Worm (Caenorhabditis elegans): ENCODE results near the gene nep-4.
"Not testable (repeated sequence)": the region's sequence is repeated elsewhere in the genome, so short reads cannot be mapped to it uniquely, and the experiment has no call there.

Gene nep-4

ce11 chrX:6874723-6875122 lies 11.5 kb upstream of the nep-4 start, which contains the start of gene F41C6.4:
Gene F41C6.4, minus strand, starts transcription at chrX:6874823.
- no peak for TF ChIP-seq syd-9 (tag; optimal IDR thresholded peaks at IDR 0.05)
- TF ChIP-seq K09A11.1 (tag; optimal IDR thresholded peaks at IDR 0.05; ENCODE audit: insufficient read depth): no peak
- no peak for TF ChIP-seq rnt-1 (tag; optimal IDR thresholded peaks at IDR 0.05)
- no peak for TF ChIP-seq ceh-24 (tag; optimal IDR thresholded peaks at IDR 0.05)
- TF ChIP-seq ceh-22 (tag; optimal IDR thresholded peaks at IDR 0.05): no peak
- no peak for TF ChIP-seq ceh-6 (GFP tag; optimal IDR thresholded peaks at IDR 0.05)
- no peak for TF ChIP-seq unc-3 (GFP tag; conservative IDR thresholded peaks at IDR 0.05)
- no peak for TF ChIP-seq unc-3 (tag; optimal IDR thresholded peaks at IDR 0.05)
- TF ChIP-seq hlh-15 (tag; optimal IDR thresholded peaks at IDR 0.05): no peak
- TF ChIP-seq tbx-7 (tag; optimal IDR thresholded peaks at IDR 0.05): no peak
- TF ChIP-seq nhr-11 (tag; optimal IDR thresholded peaks at IDR 0.05): no peak
- TF ChIP-seq che-1 (tag; optimal IDR thresholded peaks at IDR 0.05): no peak
- TF ChIP-seq eyg-1 (tag; optimal IDR thresholded peaks at IDR 0.05): no peak
- no peak for TF ChIP-seq unc-86 (tag; optimal IDR thresholded peaks at IDR 0.05)
- TF ChIP-seq Y22D7AL.16 (tag; optimal IDR thresholded peaks at IDR 0.05): no peak

DNA sequence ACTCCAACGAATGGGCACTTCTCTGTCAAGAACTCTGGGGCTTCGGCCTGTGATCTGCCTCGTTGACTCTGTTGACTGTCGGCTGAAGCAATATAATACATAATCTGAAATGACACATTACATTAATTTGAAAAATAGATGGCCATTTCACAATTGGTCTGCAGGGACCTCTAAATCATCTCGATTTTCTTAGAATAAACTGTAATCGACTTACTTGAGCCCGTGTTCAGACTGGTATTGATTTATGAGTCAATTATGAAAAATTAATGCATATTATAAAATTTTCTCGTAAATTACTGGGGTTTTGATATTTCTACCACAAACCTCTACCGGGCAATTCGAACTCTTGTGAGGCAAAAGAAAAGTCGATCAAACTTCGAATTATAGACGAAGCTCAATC lies 5.4 kb upstream of the nep-4 start, which contains the start of gene C53B7.6:
C53B7.6 (minus strand) TSS at position 101 of the 400 bp plus-strand sequence.
- not testable (repeated sequence) for TF ChIP-seq rnt-1 (tag; optimal IDR thresholded peaks at IDR 0.05); dmd-4 (tag; optimal IDR thresholded peaks at IDR 0.05; ENCODE audit: borderline replicate concordance); hlh-30 (tag; optimal IDR thresholded peaks at IDR 0.05; ENCODE audit: insufficient read depth)

- TF ChIP-seq ceh-18 (tag; optimal IDR thresholded peaks at IDR 0.05) (peak; percentile 5), sox-2 (GFP tag; IDR thresholded peaks at IDR 0.05) (peak; percentile 31; the same call in 1 of the 2 replicates), rnt-1 (tag; optimal IDR thresholded peaks at IDR 0.05) (peak; percentile 39), ceh-45 (GFP tag; IDR thresholded peaks at IDR 0.05) (0 out of 2 replicates have a peak, but pooled peaks have one; percentile 15), unc-3 (GFP tag; conservative IDR thresholded peaks at IDR 0.05) (no peak), unc-3 (tag; optimal IDR thresholded peaks at IDR 0.05) (no peak), npax-4 (tag; optimal IDR thresholded peaks at IDR 0.05) (peak; percentile 11), hlh-6 (tag; optimal IDR thresholded peaks at IDR 0.05) (peak; percentile 31), odd-2 (tag; optimal IDR thresholded peaks at IDR 0.05) (no peak), pat-9 (tag; optimal IDR thresholded peaks at IDR 0.05) (peak; percentile 1), che-1 (tag; optimal IDR thresholded peaks at IDR 0.05) (peak; percentile 32), nhr-11 (tag; optimal IDR thresholded peaks at IDR 0.05) (no peak), ceh-48 (tag; optimal IDR thresholded peaks at IDR 0.05) (no peak), ref-2 (tag; optimal IDR thresholded peaks at IDR 0.05) (peak; percentile 32), sox-4 (tag; optimal IDR thresholded peaks at IDR 0.05) (no peak), C38D4.7 (GFP tag; optimal IDR thresholded peaks at IDR 0.05) (peak; percentile 42), ceh-6 (GFP tag; optimal IDR thresholded peaks at IDR 0.05) (peak; percentile 57), tbx-2 (tag; optimal IDR thresholded peaks at IDR 0.05) (peak; percentile 17), elt-2 (tag; optimal IDR thresholded peaks at IDR 0.05) (peak; percentile 8), ceh-24 (tag; optimal IDR thresholded peaks at IDR 0.05) (no peak), gmeb-2 (tag; optimal IDR thresholded peaks at IDR 0.05) (peak; percentile 47)
Observed at ce11 chrX:6867707-6868106, 4.5 kb upstream of the nep-4 start.

DNA sequence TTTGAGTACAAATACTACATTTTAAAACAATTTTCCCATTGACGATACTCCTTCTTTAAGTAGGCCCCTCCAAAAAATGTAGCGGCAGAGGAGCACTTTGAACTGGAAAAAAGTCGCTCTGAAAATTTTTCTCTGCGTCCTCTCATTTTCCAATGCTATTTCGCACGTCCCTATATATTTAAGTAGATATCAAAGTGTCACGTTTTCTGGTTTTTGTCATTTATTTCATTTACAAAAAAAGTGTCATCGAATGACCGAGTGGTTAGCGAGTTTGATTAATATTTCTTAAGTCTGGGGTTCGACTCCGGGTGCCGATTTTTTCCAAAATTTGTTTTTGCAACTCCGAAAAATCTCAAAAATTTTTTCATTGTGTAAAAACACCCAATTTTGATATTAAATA lies 3.7 kb upstream of the nep-4 start:
- TF ChIP-seq odd-2 (tag; optimal IDR thresholded peaks at IDR 0.05): no peak
- no peak for TF ChIP-seq rnt-1 (tag; optimal IDR thresholded peaks at IDR 0.05)
- TF ChIP-seq ceh-18 (tag; optimal IDR thresholded peaks at IDR 0.05): no peak
- TF ChIP-seq unc-86 (tag; optimal IDR thresholded peaks at IDR 0.05): no peak
- TF ChIP-seq dmd-4 (tag; optimal IDR thresholded peaks at IDR 0.05; ENCODE audit: borderline replicate concordance): no peak
- no peak for TF ChIP-seq ceh-30 (tag; optimal IDR thresholded peaks at IDR 0.05)
- no peak for TF ChIP-seq lin-11 (tag; optimal IDR thresholded peaks at IDR 0.05)
- TF ChIP-seq dve-1 (tag; optimal IDR thresholded peaks at IDR 0.05): no peak
- no peak for TF ChIP-seq T23F11.4 (GFP tag; optimal IDR thresholded peaks at IDR 0.05)
- no peak for TF ChIP-seq pax-1 (tag; optimal IDR thresholded peaks at IDR 0.05)
- TF ChIP-seq K02D7.2 (tag; optimal IDR thresholded peaks at IDR 0.05): no peak
- no peak for TF ChIP-seq tbx-2 (tag; optimal IDR thresholded peaks at IDR 0.05)
- no peak for TF ChIP-seq madf-2 (tag; optimal IDR thresholded peaks at IDR 0.05)
- TF ChIP-seq pat-9 (tag; optimal IDR thresholded peaks at IDR 0.05): no peak
- TF ChIP-seq ttx-3 (tag; optimal IDR thresholded peaks at IDR 0.05): no peak
- TF ChIP-seq unc-3 (GFP tag; conservative IDR thresholded peaks at IDR 0.05): no peak
- no peak for TF ChIP-seq unc-3 (tag; optimal IDR thresholded peaks at IDR 0.05)
- no peak for TF ChIP-seq ceh-6 (GFP tag; optimal IDR thresholded peaks at IDR 0.05)
- TF ChIP-seq F13H6.1 (tag; optimal IDR thresholded peaks at IDR 0.05): no peak

Data from whole organism, late embryonic.